Fruit fly (Drosophila melanogaster) whole organism, embryonic: Measurements from ENCODE around the gene CG13894.

Experiments used
- CG10462 ChIP-seq: fragments of 200-800 bp; sonication (Bioruptor generic); optimal IDR thresholded peaks from 2 replicates; lab custom pipeline; 2016; ENCODE audit warnings: missing biosample characterization, missing genetic modification characterization
- CG11398 ChIP-seq: fragments of 200-800 bp; sonication (Bioruptor generic); optimal IDR thresholded peaks from 2 replicates; lab custom pipeline; 2016; ENCODE audit warnings: missing biosample characterization, missing genetic modification characterization
- CG12236 ChIP-seq: fragments of 200-800 bp; sonication (Bioruptor generic); optimal IDR thresholded peaks from 2 replicates; lab custom pipeline; 2016; ENCODE audit warnings: missing biosample characterization, missing genetic modification characterization
- CG12659 ChIP-seq: fragments of 200-800 bp; sonication (Bioruptor generic); optimal IDR thresholded peaks from 3 replicates; lab custom pipeline; 2017; ENCODE audit warnings: mild to moderate bottlenecking, missing biosample characterization, missing genetic modification reagents, missing genetic modification characterization
- CG14667 ChIP-seq: fragments of 200-800 bp; sonication (Bioruptor generic); IDR thresholded peaks from 2 replicates; pipeline ENCODE4 v1.3.6; 2022; ENCODE audit warnings: missing biosample characterization, missing genetic modification characterization
- CG14965 ChIP-seq: fragments of 200-800 bp; sonication (Bioruptor generic); optimal IDR thresholded peaks from 2 replicates; lab custom pipeline; 2016; ENCODE audit warnings: missing biosample characterization, missing genetic modification characterization, borderline replicate concordance
- CG16813 ChIP-seq: fragments of 200-800 bp; sonication (Bioruptor generic); IDR thresholded peaks from 3 replicates; pipeline ENCODE4 v1.3.6; 2022; ENCODE audit warnings: missing biosample characterization, missing genetic modification characterization; ENCODE audit not compliant: partially characterized antibody
- CG18011 ChIP-seq: fragments of 200-800 bp; sonication (Bioruptor generic); optimal IDR thresholded peaks from 2 replicates; lab custom pipeline; 2017; ENCODE audit warnings: missing biosample characterization, missing genetic modification characterization, mild to moderate bottlenecking, moderate library complexity, missing genotype
- CG18764 ChIP-seq: fragments of 200-800 bp; sonication (Bioruptor generic); optimal IDR thresholded peaks from 3 replicates; lab custom pipeline; 2016; ENCODE audit warnings: missing biosample characterization, missing genetic modification characterization
- CG2116 ChIP-seq: fragments of 200-800 bp; sonication (Bioruptor generic); optimal IDR thresholded peaks from 3 replicates; lab custom pipeline; 2018; ENCODE audit warnings: missing biosample characterization, mild to moderate bottlenecking, missing genetic modification characterization
- CG2678 ChIP-seq: fragments of 200-800 bp; sonication (Bioruptor generic); optimal IDR thresholded peaks from 3 replicates; lab custom pipeline; 2019; ENCODE audit warnings: missing biosample characterization, mild to moderate bottlenecking, missing genetic modification characterization, moderate library complexity
- CG32532 ChIP-seq: fragments of 200-800 bp; sonication (Bioruptor generic); IDR thresholded peaks from 2 replicates; pipeline ENCODE4 v1.3.6; 2022; ENCODE audit warnings: missing biosample characterization, missing genetic modification characterization
- CG33557 ChIP-seq: fragments of 200-800 bp; sonication (Bioruptor generic); optimal IDR thresholded peaks from 2 replicates; lab custom pipeline; 2019; ENCODE audit warnings: missing biosample characterization, mild to moderate bottlenecking, missing genetic modification characterization, moderate library complexity
- CG3838 ChIP-seq: fragments of 200-800 bp; sonication (Bioruptor generic); optimal IDR thresholded peaks from 3 replicates; lab custom pipeline; 2016; ENCODE audit warnings: missing biosample characterization, missing genetic modification characterization
- CG4617 ChIP-seq: fragments of 200-800 bp; sonication (Bioruptor generic); optimal IDR thresholded peaks from 3 replicates; lab custom pipeline; 2016; ENCODE audit warnings: missing biosample characterization, missing genetic modification characterization, borderline replicate concordance
- CG6654 ChIP-seq: fragments of 200-800 bp; sonication (Bioruptor generic); optimal IDR thresholded peaks from 2 replicates; lab custom pipeline; 2017; ENCODE audit warnings: missing biosample characterization, mild to moderate bottlenecking, missing genetic modification characterization
- CG6791 ChIP-seq: fragments of 200-800 bp; sonication (Bioruptor generic); IDR thresholded peaks from 3 replicates; pipeline ENCODE4 v1.3.6; 2022; ENCODE audit warnings: missing biosample characterization, missing genetic modification characterization; ENCODE audit not compliant: partially characterized antibody
- CG8359 ChIP-seq: fragments of 200-800 bp; sonication (Bioruptor generic); optimal IDR thresholded peaks from 2 replicates; lab custom pipeline; 2017; ENCODE audit warnings: missing biosample characterization, mild to moderate bottlenecking, missing genetic modification characterization, borderline replicate concordance
- CG8388 ChIP-seq: fragments of 200-800 bp; sonication (Bioruptor generic); optimal IDR thresholded peaks from 2 replicates; lab custom pipeline; 2019; ENCODE audit warnings: missing biosample characterization, mild to moderate bottlenecking, missing genetic modification characterization, moderate library complexity
- Chrac-16 ChIP-seq: fragments of 200-800 bp; sonication (Bioruptor generic); optimal IDR thresholded peaks from 3 replicates; lab custom pipeline; 2016; ENCODE audit warnings: missing biosample characterization, missing genetic modification characterization
- Dek ChIP-seq: fragments of 200-800 bp; sonication (Bioruptor generic); optimal IDR thresholded peaks from 3 replicates; lab custom pipeline; 2019; ENCODE audit warnings: missing biosample characterization, mild to moderate bottlenecking, missing genetic modification characterization, moderate library complexity
- Dfd ChIP-seq, 2 experiments: fragments of >200 bp; optimal IDR thresholded peaks; 2 replicates each; lab custom pipeline; 2017; ENCODE audit warnings: missing biosample characterization in 2 of 2, missing genetic modification characterization in 2 of 2
- Doc2 ChIP-seq: fragments of 200-800 bp; sonication (Bioruptor generic); IDR thresholded peaks from 2 replicates; pipeline ENCODE4 v1.3.6; 2022; ENCODE audit warnings: missing biosample characterization, missing genetic modification characterization
- Dref ChIP-seq: fragments of 200-800 bp; sonication (Bioruptor generic); IDR thresholded peaks from 2 replicates; pipeline ENCODE4 v1.3.6; 2022; ENCODE audit warnings: missing biosample characterization, missing genetic modification characterization
- Drgx ChIP-seq: fragments of 200-800 bp; sonication (Bioruptor generic); IDR thresholded peaks from 2 replicates; pipeline ENCODE4 v1.3.6; 2022; ENCODE audit warnings: missing biosample characterization, missing genetic modification characterization
- ERR ChIP-seq: fragments of 200-800 bp; sonication (Bioruptor generic); optimal IDR thresholded peaks from 2 replicates; lab custom pipeline; 2016; ENCODE audit warnings: missing biosample characterization, missing genetic modification characterization
- Ets97D ChIP-seq: fragments of 200-800 bp; sonication (Bioruptor generic); optimal IDR thresholded peaks from 3 replicates; lab custom pipeline; 2016; ENCODE audit warnings: missing biosample characterization, missing genetic modification characterization
- Hmr ChIP-seq: fragments of 200-800 bp; sonication (Bioruptor generic); optimal IDR thresholded peaks from 3 replicates; lab custom pipeline; 2017; ENCODE audit warnings: mild to moderate bottlenecking, missing biosample characterization, missing genetic modification reagents, missing genetic modification characterization
- Med ChIP-seq: fragments of 200-800 bp; sonication (Bioruptor generic); peaks from one replicate; lab custom pipeline; 2016; ENCODE audit warnings: missing biosample characterization, missing genetic modification characterization, mild to moderate bottlenecking, inconsistent platforms, moderate library complexity
- Pdp1 ChIP-seq, 2 experiments: fragments of 200-800 bp; sonication (Bioruptor generic); optimal IDR thresholded peaks; 3 replicates each; lab custom pipeline; 2016; ENCODE audit warnings: missing biosample characterization in 2 of 2, missing genetic modification characterization in 2 of 2, mild to moderate bottlenecking in 1 of 2, moderate library complexity in 1 of 2
- Sox102F ChIP-seq: fragments of 200-800 bp; sonication (Bioruptor generic); optimal IDR thresholded peaks from 2 replicates; lab custom pipeline; 2018; ENCODE audit warnings: missing biosample characterization, mild to moderate bottlenecking, missing genetic modification characterization, moderate library complexity
- Xbp1 ChIP-seq: fragments of 200-800 bp; sonication (Bioruptor generic); optimal IDR thresholded peaks from 3 replicates; lab custom pipeline; 2016; ENCODE audit warnings: missing biosample characterization, mild to moderate bottlenecking, missing genetic modification characterization
- ato ChIP-seq: fragments of 200-800 bp; sonication (Bioruptor generic); IDR thresholded peaks from 2 replicates; pipeline ENCODE4 v1.3.6; 2022; ENCODE audit warnings: missing biosample characterization, missing genetic modification characterization; ENCODE audit not compliant: partially characterized antibody
- caup ChIP-seq: fragments of 200-800 bp; sonication (Bioruptor generic); optimal IDR thresholded peaks from 3 replicates; lab custom pipeline; 2017; ENCODE audit warnings: missing biosample characterization, mild to moderate bottlenecking, missing genetic modification characterization, moderate library complexity; ENCODE audit not compliant: severe bottlenecking
- cwo ChIP-seq: fragments of 200-800 bp; sonication (Bioruptor generic); optimal IDR thresholded peaks from 3 replicates; lab custom pipeline; 2017; ENCODE audit warnings: missing biosample characterization, missing genetic modification characterization, mild to moderate bottlenecking, moderate library complexity, missing genetic modification reagents
- dati ChIP-seq: fragments of 200-800 bp; sonication (Bioruptor generic); IDR thresholded peaks from 2 replicates; pipeline ENCODE4 v1.3.6; 2022; ENCODE audit warnings: missing biosample characterization, missing genetic modification characterization
- dm ChIP-seq: fragments of 200-800 bp; sonication (Bioruptor generic); optimal IDR thresholded peaks from 3 replicates; lab custom pipeline; 2016; ENCODE audit warnings: missing biosample characterization, missing genetic modification characterization
- ewg ChIP-seq: fragments of 200-800 bp; sonication (Bioruptor generic); optimal IDR thresholded peaks from 3 replicates; lab custom pipeline; 2017; ENCODE audit warnings: mild to moderate bottlenecking, missing biosample characterization, missing genetic modification reagents, missing genetic modification characterization
- exex ChIP-seq: fragments of 200-800 bp; sonication (Bioruptor generic); optimal IDR thresholded peaks from 4 replicates; lab custom pipeline; 2018; ENCODE audit warnings: missing biosample characterization, mild to moderate bottlenecking, missing genetic modification characterization, moderate library complexity
- gem ChIP-seq: fragments of 200-800 bp; sonication (Bioruptor generic); optimal IDR thresholded peaks from 2 replicates; lab custom pipeline; 2019; ENCODE audit warnings: missing biosample characterization, mild to moderate bottlenecking, missing genetic modification characterization, moderate library complexity
- gro ChIP-seq: fragments of 200-800 bp; sonication (Bioruptor generic); optimal IDR thresholded peaks from 2 replicates; lab custom pipeline; 2016; ENCODE audit warnings: missing biosample characterization, missing genetic modification characterization
- hbn ChIP-seq: fragments of 200-800 bp; sonication (Bioruptor generic); IDR thresholded peaks from 2 replicates; pipeline ENCODE4 v1.3.6; 2022; ENCODE audit warnings: missing biosample characterization, missing genetic modification characterization; ENCODE audit not compliant: partially characterized antibody
- nmo ChIP-seq: fragments of 200-800 bp; sonication (Bioruptor generic); optimal IDR thresholded peaks from 2 replicates; lab custom pipeline; 2018; ENCODE audit warnings: missing biosample characterization, mild to moderate bottlenecking, missing genetic modification characterization, moderate library complexity
- phol ChIP-seq: fragments of 200-800 bp; sonication (Bioruptor generic); optimal IDR thresholded peaks from 3 replicates; lab custom pipeline; 2018; ENCODE audit warnings: missing biosample characterization, mild to moderate bottlenecking, missing genetic modification characterization, moderate library complexity
- row ChIP-seq: fragments of 200-800 bp; sonication (Bioruptor generic); IDR thresholded peaks from 3 replicates; pipeline ENCODE4 v1.3.6; 2022; ENCODE audit warnings: missing biosample characterization, missing genetic modification characterization
- sr ChIP-seq: fragments of 200-800 bp; sonication (Bioruptor generic); IDR thresholded peaks from 3 replicates; pipeline ENCODE4 v1.3.6; 2022; ENCODE audit warnings: missing biosample characterization, missing genetic modification characterization
- stc ChIP-seq: fragments of 200-800 bp; sonication (Bioruptor generic); IDR thresholded peaks from 2 replicates; pipeline ENCODE4 v1.3.6; 2022; ENCODE audit warnings: missing biosample characterization, missing genetic modification characterization
- zfh1 ChIP-seq: fragments of 200-800 bp; sonication (Bioruptor generic); IDR thresholded peaks from 3 replicates; pipeline ENCODE4 v1.3.6; 2022; ENCODE audit warnings: missing biosample characterization, missing genetic modification characterization

Gene CG13894

dm6 chr3L:684749-685440 lies 14.0 kb downstream of the CG13894 start (continued):
- TF ChIP-seq Dfd (GFP tag; optimal IDR thresholded peaks at IDR 0.05; lab: Kevin White, UChicago) (no peak), CG2678 (tag; lab: Kevin White, UChicago) (peak; percentile 17), gem (tag; lab: Kevin White, UChicago) (no peak), CG8359 (GFP tag; lab: Kevin White, UChicago) (no peak), CG14667 (GFP tag; lab: Robert Waterston, UW) (no peak), exex (tag; lab: Kevin White, UChicago) (no peak), Dek (tag; lab: Kevin White, UChicago) (peak; percentile 16), Sox102F (peak; percentile 15), row (peak; percentile 63), cwo (GFP tag; lab: Kevin White, UChicago) (no peak), zfh1 (no peak), Ets97D (no peak), CG11398 (no peak), sr (GFP tag; lab: Robert Waterston, UW) (peak; percentile 90), ato (GFP tag; lab: Robert Waterston, UW) (no peak), Dref (GFP tag; lab: Robert Waterston, UW) (no peak), phol (tag; lab: Kevin White, UChicago) (no peak), Med (GFP tag; lab: Kevin White, UChicago) (peak; percentile 7)

- TF ChIP-seq Xbp1 (GFP tag; lab: Kevin White, UChicago) (no peak), CG12236 (GFP tag; lab: Kevin White, UChicago) (no peak), Pdp1 (GFP tag; optimal IDR thresholded peaks at IDR 0.05; lab: Kevin White, UChicago) (peak in 1 of 2 experiments; percentile 58), ewg (peak; percentile 75), nmo (GFP tag; lab: Kevin White, UChicago) (no peak), CG4617 (GFP tag; lab: Kevin White, UChicago) (no peak), Dek (tag; lab: Kevin White, UChicago) (no peak), CG2116 (GFP tag; lab: Kevin White, UChicago) (no peak), dm (no peak), CG10462 (no peak), gro (GFP tag; lab: Kevin White, UChicago) (peak; percentile 7), CG33557 (GFP tag; lab: Kevin White, UChicago) (no peak), Hmr (GFP tag; lab: Kevin White, UChicago) (no peak), CG3838 (GFP tag; lab: Kevin White, UChicago) (no peak), CG18011 (GFP tag; lab: Kevin White, UChicago) (no peak), CG12659 (GFP tag; lab: Kevin White, UChicago) (no peak), caup (no peak), CG6654 (no peak), CG16813 (no peak), hbn (GFP tag; lab: Robert Waterston, UW) (no peak), CG18764 (GFP tag; lab: Kevin White, UChicago) (no peak), CG14965 (GFP tag; lab: Kevin White, UChicago) (no peak), CG32532 (no peak), CG8388 (no peak), stc (GFP tag; lab: Robert Waterston, UW) (no peak), dati (no peak), Drgx (0 out of 2 replicates have a peak, but pooled peaks have one; percentile 19), Chrac-16 (no peak), ERR (GFP tag; lab: Kevin White, UChicago) (peak; percentile 18), Doc2 (no peak), CG6791 (no peak)
Observed at dm6 chr3L:682420-682882, 16.5 kb downstream of the CG13894 start, which contains the start of gene CG3386. TSS of gene CG3386 (minus strand) at chr3L:682470.
